Worm (Caenorhabditis elegans) whole organism, midembryonic: Measurements from ENCODE around the gene trap-4.

Experiments used
- T22C8.4 ChIP-seq: fragments of 200-800 bp; sonication (Bioruptor generic); IDR thresholded peaks from 2 replicates; pipeline ENCODE4 v1.3.6; 2022; ENCODE audit warnings: missing genetic modification characterization, missing compliant biosample characterization
- cog-1 ChIP-seq: sonication (generic microtip); optimal IDR thresholded peaks from 2 replicates; lab custom pipeline; 2016; ENCODE audit warnings: missing genetic modification characterization, missing compliant biosample characterization
- flt-1 ChIP-seq: fragments of 200-800 bp; sonication (Bioruptor generic); IDR thresholded peaks from 2 replicates; pipeline ENCODE4 v1.3.6; 2022; ENCODE audit warnings: missing genetic modification characterization, missing compliant biosample characterization
- klf-2 ChIP-seq: fragments of 200-800 bp; sonication (Bioruptor generic); conservative IDR thresholded peaks from 2 replicates; pipeline ENCODE4 v1.3.6; 2022; ENCODE audit warnings: missing genetic modification reagents, missing genetic modification characterization, missing compliant biosample characterization
- med-1 ChIP-seq: sonication (generic microtip); optimal IDR thresholded peaks from 2 replicates; lab custom pipeline; 2017; ENCODE audit warnings: missing genetic modification characterization, mild to moderate bottlenecking, missing compliant biosample characterization, antibody characterized with exemption, missing genetic modification reagents; ENCODE audit not compliant: insufficient read depth
- ref-1 ChIP-seq: fragments of 200-800 bp; sonication (Bioruptor generic); conservative IDR thresholded peaks from 2 replicates; pipeline ENCODE4 v1.3.6; 2022; ENCODE audit warnings: missing genetic modification reagents, missing genetic modification characterization, missing compliant biosample characterization
- tab-1 ChIP-seq: fragments of 200-800 bp; sonication (Bioruptor generic); IDR thresholded peaks from 2 replicates; pipeline ENCODE4 v1.3.6; 2022; ENCODE audit warnings: missing genetic modification characterization, missing compliant biosample characterization
- ztf-23 ChIP-seq: fragments of 200-800 bp; sonication (Bioruptor generic); IDR thresholded peaks from 2 replicates; pipeline ENCODE4 v1.3.6; 2022; ENCODE audit warnings: missing genetic modification reagents, missing genetic modification characterization, missing compliant biosample characterization
- ztf-29 ChIP-seq: fragments of 200-800 bp; sonication (Bioruptor generic); IDR thresholded peaks from 2 replicates; pipeline ENCODE4 v1.3.6; 2022; ENCODE audit warnings: missing genetic modification reagents, missing genetic modification characterization, missing compliant biosample characterization

Gene trap-4

ce11 chrIII:11916260-11916659 is 4.3 kb upstream of the trap-4 start:
- TF ChIP-seq cog-1 (tag; lab: Kevin White, UChicago) (no peak), klf-2 (GFP tag; lab: Robert Waterston, UW) (no peak), ref-1 (GFP tag; lab: Robert Waterston, UW) (no peak), tab-1 (GFP tag; lab: Robert Waterston, UW) (no peak), ztf-23 (GFP tag; lab: Robert Waterston, UW) (no peak), ztf-29 (GFP tag; lab: Robert Waterston, UW) (no peak)

DNA sequence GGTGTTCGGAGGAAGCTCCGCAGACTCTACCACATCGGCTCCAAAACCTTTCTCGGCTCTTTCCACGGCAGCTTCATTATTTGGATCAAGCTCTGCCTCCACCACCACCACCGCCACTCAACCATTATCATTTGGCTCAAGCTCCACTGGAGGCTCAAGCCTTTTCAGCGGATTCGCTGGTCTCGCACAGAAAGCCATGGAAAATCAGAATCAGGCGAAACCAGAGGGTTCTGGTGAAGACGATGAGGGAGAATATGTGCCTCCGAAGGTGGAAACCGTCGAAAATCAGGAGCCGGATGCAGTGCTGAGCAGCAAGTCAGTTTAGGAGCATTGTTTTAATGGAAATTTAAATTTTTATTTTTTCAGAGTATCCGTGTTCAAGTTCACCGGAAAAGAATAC is 3.4 kb upstream of the trap-4 start:
- no peak for TF ChIP-seq ztf-29 (GFP tag; lab: Robert Waterston, UW)
- TF ChIP-seq ztf-23 (GFP tag; lab: Robert Waterston, UW): no peak
- no peak for TF ChIP-seq med-1
- TF ChIP-seq cog-1 (tag; lab: Kevin White, UChicago): no peak
- no peak for TF ChIP-seq flt-1 (GFP tag; lab: Robert Waterston, UW)
- TF ChIP-seq ref-1 (GFP tag; lab: Robert Waterston, UW): no peak
- no peak for TF ChIP-seq tab-1 (GFP tag; lab: Robert Waterston, UW)
- no peak for TF ChIP-seq T22C8.4 (GFP tag; lab: Robert Waterston, UW)
- no peak for TF ChIP-seq klf-2 (GFP tag; lab: Robert Waterston, UW)

DNA sequence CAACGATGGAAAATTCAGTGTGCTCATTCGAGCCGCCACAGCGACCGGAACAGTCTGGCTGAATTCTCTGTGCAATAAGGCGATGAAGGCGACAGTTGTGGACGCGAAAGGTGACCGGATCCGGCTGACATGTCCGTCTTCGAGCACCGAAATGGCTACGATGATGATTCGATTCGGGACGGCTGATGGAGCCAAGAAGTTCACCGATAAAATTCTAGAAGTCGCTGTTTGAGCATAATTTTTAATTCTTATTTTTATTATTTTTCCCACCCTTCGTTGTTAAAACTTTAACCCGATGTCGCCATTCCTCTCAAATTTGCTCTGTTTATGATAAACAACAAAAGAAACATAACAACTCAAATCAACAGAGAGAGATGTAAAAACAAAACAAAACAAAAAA is 3.0 kb upstream of the trap-4 start:
- TF ChIP-seq klf-2 (GFP tag; lab: Robert Waterston, UW) (no peak), cog-1 (tag; lab: Kevin White, UChicago) (no peak), ztf-23 (GFP tag; lab: Robert Waterston, UW) (no peak), tab-1 (GFP tag; lab: Robert Waterston, UW) (no peak), flt-1 (GFP tag; lab: Robert Waterston, UW) (no peak), ztf-29 (GFP tag; lab: Robert Waterston, UW) (no peak), med-1 (no peak), ref-1 (GFP tag; lab: Robert Waterston, UW) (no peak), T22C8.4 (GFP tag; lab: Robert Waterston, UW) (no peak)

DNA sequence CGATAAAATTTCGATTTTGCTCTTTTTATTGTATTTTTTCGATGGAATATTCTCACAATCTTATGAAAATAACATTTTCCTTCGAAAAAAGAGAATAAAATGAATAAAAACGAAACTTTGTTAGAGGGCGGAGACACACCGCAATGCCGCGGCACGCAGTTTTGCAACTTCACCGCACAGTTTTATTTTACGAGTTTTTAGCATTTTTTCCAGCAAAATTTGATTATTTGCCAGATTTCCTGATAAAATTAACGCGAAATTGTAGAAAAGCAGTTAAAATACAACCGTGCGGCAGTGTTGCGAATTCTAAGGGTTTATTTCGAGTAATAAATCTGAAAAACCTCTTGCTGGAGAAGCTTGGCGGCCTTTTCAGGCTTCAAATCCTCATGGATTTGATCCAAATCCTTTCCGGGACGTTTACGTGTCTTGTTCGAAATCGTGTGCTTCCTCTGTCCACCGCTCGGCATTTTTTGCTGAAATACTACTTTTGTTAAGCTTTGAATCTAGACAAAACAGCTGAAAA is 2.2 kb upstream of the trap-4 start, which contains the start of gene znf-593:
znf-593 (minus strand) TSS at position 473 of the 523 bp plus-strand sequence.
- TF ChIP-seq cog-1 (tag; lab: Kevin White, UChicago) (no peak), flt-1 (GFP tag; lab: Robert Waterston, UW) (peak; percentile 72; the same call in 1 of the 2 replicates), T22C8.4 (GFP tag; lab: Robert Waterston, UW) (no peak)

- TF ChIP-seq klf-2 (GFP tag; lab: Robert Waterston, UW) (no peak), flt-1 (GFP tag; lab: Robert Waterston, UW) (0 out of 2 replicates have a peak, but pooled peaks have one; percentile 34), cog-1 (tag; lab: Kevin White, UChicago) (no peak)
Measured at ce11 chrIII:11921658-11922098, 1.1 kb downstream of the trap-4 start, which contains the start of gene Y56A3A.22. Gene Y56A3A.22, plus strand, starts transcription at chrIII:11921692.

ce11 chrIII:11923586-11923985 is 3.1 kb downstream of the trap-4 start, which contains the start of gene nft-1:
Gene nft-1, plus strand, starts transcription at chrIII:11923886.
- no peak for TF ChIP-seq ref-1 (GFP tag; lab: Robert Waterston, UW)
- TF ChIP-seq cog-1 (tag; lab: Kevin White, UChicago): no peak
- no peak for TF ChIP-seq tab-1 (GFP tag; lab: Robert Waterston, UW)
- no peak for TF ChIP-seq ztf-23 (GFP tag; lab: Robert Waterston, UW)
- TF ChIP-seq T22C8.4 (GFP tag; lab: Robert Waterston, UW): no peak
- TF ChIP-seq flt-1 (GFP tag; lab: Robert Waterston, UW): no peak
- no peak for TF ChIP-seq ztf-29 (GFP tag; lab: Robert Waterston, UW)
- no peak for TF ChIP-seq med-1
- TF ChIP-seq klf-2 (GFP tag; lab: Robert Waterston, UW): no peak

ce11 chrIII:11930899-11931298 is 10.4 kb downstream of the trap-4 start:
- TF ChIP-seq flt-1 (GFP tag; lab: Robert Waterston, UW) (no peak), ztf-23 (GFP tag; lab: Robert Waterston, UW) (no peak), ref-1 (GFP tag; lab: Robert Waterston, UW) (no peak), ztf-29 (GFP tag; lab: Robert Waterston, UW) (no peak), med-1 (no peak)

DNA sequence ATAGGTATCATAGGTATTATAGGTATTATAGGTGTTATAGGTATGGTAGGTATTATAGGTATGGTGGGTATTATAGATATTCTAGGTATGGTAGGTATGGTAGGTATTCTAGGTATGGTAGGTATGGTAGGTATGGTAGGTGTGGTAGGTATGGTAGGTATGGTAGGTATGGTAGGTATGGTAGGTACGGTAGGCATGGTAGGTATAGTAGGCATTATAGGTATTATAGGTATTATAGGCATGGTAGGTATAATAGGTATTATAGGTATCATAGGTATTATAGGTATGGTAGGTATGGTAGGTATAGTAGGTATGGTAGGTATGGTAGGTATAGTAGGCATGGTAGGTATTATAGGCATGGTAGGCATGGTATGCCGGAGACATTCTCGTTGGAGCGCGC is 11.4 kb downstream of the trap-4 start:
- no peak for TF ChIP-seq med-1
- TF ChIP-seq ztf-29 (GFP tag; lab: Robert Waterston, UW): no peak
- TF ChIP-seq ztf-23 (GFP tag; lab: Robert Waterston, UW): no peak
- peak; percentile 42; the same call in 1 of the 2 replicates for TF ChIP-seq ref-1 (GFP tag; lab: Robert Waterston, UW)
- TF ChIP-seq T22C8.4 (GFP tag; lab: Robert Waterston, UW): no peak
- peak; percentile 52; the same call in 1 of the 2 replicates for TF ChIP-seq klf-2 (GFP tag; lab: Robert Waterston, UW)
- no peak for TF ChIP-seq flt-1 (GFP tag; lab: Robert Waterston, UW)
- TF ChIP-seq tab-1 (GFP tag; lab: Robert Waterston, UW): no peak
- TF ChIP-seq cog-1 (tag; lab: Kevin White, UChicago): no peak

- TF ChIP-seq cog-1 (tag; lab: Kevin White, UChicago) (no peak), ztf-29 (GFP tag; lab: Robert Waterston, UW) (no peak), tab-1 (GFP tag; lab: Robert Waterston, UW) (no peak), T22C8.4 (GFP tag; lab: Robert Waterston, UW) (no peak), flt-1 (GFP tag; lab: Robert Waterston, UW) (0 out of 2 replicates have a peak, but pooled peaks have one; percentile 38), med-1 (no peak)
Measured at ce11 chrIII:11933539-11933938, 13.0 kb downstream of the trap-4 start, which contains the start of gene dolk-1. Gene dolk-1, minus strand, starts transcription at chrIII:11933639.
